Worm (Caenorhabditis elegans): ENCODE data around the gene emc-1.
"Not testable (repeated sequence)": the region's sequence is repeated elsewhere in the genome, so short reads cannot be mapped to it uniquely, and the experiment has no call there.

Gene emc-1

ce11 chrII:1478522-1478921 is 21.6 kb downstream of the emc-1 start:
- TF ChIP-seq ref-1 (GFP tag; conservative IDR thresholded peaks at IDR 0.05) = no peak
- TF ChIP-seq T22C8.4 (GFP tag; IDR thresholded peaks at IDR 0.05) = no peak
- TF ChIP-seq tab-1 (GFP tag; IDR thresholded peaks at IDR 0.05) = no peak
- TF ChIP-seq ztf-29 (GFP tag; IDR thresholded peaks at IDR 0.05) = no peak
- TF ChIP-seq ztf-23 (GFP tag; IDR thresholded peaks at IDR 0.05) = no peak
- TF ChIP-seq med-1 (GFP tag; optimal IDR thresholded peaks at IDR 0.05; ENCODE audit: insufficient read depth) = no peak
- no peak for TF ChIP-seq klf-2 (GFP tag; conservative IDR thresholded peaks at IDR 0.05)
- TF ChIP-seq cog-1 (tag; optimal IDR thresholded peaks at IDR 0.05) = no peak
- no peak for TF ChIP-seq flt-1 (GFP tag; IDR thresholded peaks at IDR 0.05)

- no peak for TF ChIP-seq ztf-29 (GFP tag; IDR thresholded peaks at IDR 0.05)
Observed at ce11 chrII:1477975-1478374, 22.2 kb downstream of the emc-1 start.

- no peak for TF ChIP-seq ztf-23 (GFP tag; IDR thresholded peaks at IDR 0.05)
- TF ChIP-seq med-1 (GFP tag; optimal IDR thresholded peaks at IDR 0.05; ENCODE audit: insufficient read depth) = no peak
- TF ChIP-seq tab-1 (GFP tag; IDR thresholded peaks at IDR 0.05) = no peak
- no peak for TF ChIP-seq ztf-29 (GFP tag; IDR thresholded peaks at IDR 0.05)
- TF ChIP-seq T22C8.4 (GFP tag; IDR thresholded peaks at IDR 0.05) = no peak
- no peak for TF ChIP-seq cog-1 (tag; optimal IDR thresholded peaks at IDR 0.05)
- TF ChIP-seq flt-1 (GFP tag; IDR thresholded peaks at IDR 0.05) = no peak
- no peak for TF ChIP-seq ref-1 (GFP tag; conservative IDR thresholded peaks at IDR 0.05)
- no peak for TF ChIP-seq klf-2 (GFP tag; conservative IDR thresholded peaks at IDR 0.05)
Observed at ce11 chrII:1477295-1477694, 22.8 kb downstream of the emc-1 start.

- no peak for TF ChIP-seq T22C8.4 (GFP tag; IDR thresholded peaks at IDR 0.05)
- TF ChIP-seq ztf-29 (GFP tag; IDR thresholded peaks at IDR 0.05) = no peak
- no peak for TF ChIP-seq flt-1 (GFP tag; IDR thresholded peaks at IDR 0.05)
- TF ChIP-seq ztf-23 (GFP tag; IDR thresholded peaks at IDR 0.05) = no peak
- TF ChIP-seq klf-2 (GFP tag; conservative IDR thresholded peaks at IDR 0.05) = no peak
- no peak for TF ChIP-seq cog-1 (tag; optimal IDR thresholded peaks at IDR 0.05)
- TF ChIP-seq med-1 (GFP tag; optimal IDR thresholded peaks at IDR 0.05; ENCODE audit: insufficient read depth) = no peak
- no peak for TF ChIP-seq tab-1 (GFP tag; IDR thresholded peaks at IDR 0.05)
Observed at ce11 chrII:1476016-1476415, 24.1 kb downstream of the emc-1 start.

ce11 chrII:1475328-1475727 is 24.8 kb downstream of the emc-1 start:
- no peak for TF ChIP-seq med-1 (GFP tag; optimal IDR thresholded peaks at IDR 0.05; ENCODE audit: insufficient read depth)
- no peak for TF ChIP-seq flt-1 (GFP tag; IDR thresholded peaks at IDR 0.05)
- TF ChIP-seq T22C8.4 (GFP tag; IDR thresholded peaks at IDR 0.05) = no peak
- no peak for TF ChIP-seq ref-1 (GFP tag; conservative IDR thresholded peaks at IDR 0.05)

ce11 chrII:1474807-1475206 is 25.3 kb downstream of the emc-1 start:
- TF ChIP-seq tab-1 (GFP tag; IDR thresholded peaks at IDR 0.05) (no peak), ztf-29 (GFP tag; IDR thresholded peaks at IDR 0.05) (no peak), med-1 (GFP tag; optimal IDR thresholded peaks at IDR 0.05; ENCODE audit: insufficient read depth) (no peak), ztf-23 (GFP tag; IDR thresholded peaks at IDR 0.05) (no peak), flt-1 (GFP tag; IDR thresholded peaks at IDR 0.05) (no peak), klf-2 (GFP tag; conservative IDR thresholded peaks at IDR 0.05) (no peak), T22C8.4 (GFP tag; IDR thresholded peaks at IDR 0.05) (no peak)

- no peak for TF ChIP-seq klf-2 (GFP tag; conservative IDR thresholded peaks at IDR 0.05)
Observed at ce11 chrII:1473481-1473880, 26.6 kb downstream of the emc-1 start, which contains the start of gene H17B01.5. TSS of gene H17B01.5 (minus strand) at chrII:1473581.

ce11 chrII:1470515-1470966 is 29.6 kb downstream of the emc-1 start, which contains the start of gene H17B01.2:
TSS of gene H17B01.2 (plus strand) at chrII:1470565.
- no peak for TF ChIP-seq klf-2 (GFP tag; conservative IDR thresholded peaks at IDR 0.05)
- no peak for TF ChIP-seq tab-1 (GFP tag; IDR thresholded peaks at IDR 0.05)
- no peak for TF ChIP-seq flt-1 (GFP tag; IDR thresholded peaks at IDR 0.05)
- no peak for TF ChIP-seq ztf-23 (GFP tag; IDR thresholded peaks at IDR 0.05)
- TF ChIP-seq med-1 (GFP tag; optimal IDR thresholded peaks at IDR 0.05; ENCODE audit: insufficient read depth) = no peak
- TF ChIP-seq T22C8.4 (GFP tag; IDR thresholded peaks at IDR 0.05) = no peak
- TF ChIP-seq ref-1 (GFP tag; conservative IDR thresholded peaks at IDR 0.05) = no peak
- TF ChIP-seq ztf-29 (GFP tag; IDR thresholded peaks at IDR 0.05) = no peak

- TF ChIP-seq ztf-23 (GFP tag; IDR thresholded peaks at IDR 0.05); tab-1 (GFP tag; IDR thresholded peaks at IDR 0.05); cog-1 (tag; optimal IDR thresholded peaks at IDR 0.05): not testable (repeated sequence)
Observed at ce11 chrII:1467711-1468110, 32.4 kb downstream of the emc-1 start, which contains the start of gene Y51H7C.1. TSS of gene Y51H7C.1 (plus strand) at chrII:1467727.

- TF ChIP-seq ztf-29 (GFP tag; IDR thresholded peaks at IDR 0.05) (no peak), klf-2 (GFP tag; conservative IDR thresholded peaks at IDR 0.05) (no peak), flt-1 (GFP tag; IDR thresholded peaks at IDR 0.05) (no peak), ref-1 (GFP tag; conservative IDR thresholded peaks at IDR 0.05) (no peak), ztf-23 (GFP tag; IDR thresholded peaks at IDR 0.05) (no peak), tab-1 (GFP tag; IDR thresholded peaks at IDR 0.05) (no peak), med-1 (GFP tag; optimal IDR thresholded peaks at IDR 0.05; ENCODE audit: insufficient read depth) (no peak), cog-1 (tag; optimal IDR thresholded peaks at IDR 0.05) (no peak), T22C8.4 (GFP tag; IDR thresholded peaks at IDR 0.05) (no peak)
Observed at ce11 chrII:1466448-1466847, 33.7 kb downstream of the emc-1 start, which contains the start of gene Y51H7C.13. TSS of gene Y51H7C.13 (minus strand) at chrII:1466548.

ce11 chrII:1457784-1458183 is 42.3 kb downstream of the emc-1 start:
- peak; percentile 62 for TF ChIP-seq klf-2 (GFP tag; conservative IDR thresholded peaks at IDR 0.05)
- TF ChIP-seq ztf-23 (GFP tag; IDR thresholded peaks at IDR 0.05) = peak; percentile 64; the same call in 1 of the 2 replicates
- TF ChIP-seq ref-1 (GFP tag; conservative IDR thresholded peaks at IDR 0.05) = peak; percentile 63
- peak; percentile 70 for TF ChIP-seq flt-1 (GFP tag; IDR thresholded peaks at IDR 0.05)
- peak; percentile 79; the same call in 1 of the 2 replicates for TF ChIP-seq tab-1 (GFP tag; IDR thresholded peaks at IDR 0.05)

All from whole organism, midembryonic.